Worm (Caenorhabditis elegans) whole organism, L2 larva: Measurements from ENCODE around the gene exc-6.
A peak's percentile ranks its signal among the peaks of the same experiment; 100 is the strongest.

Experiments
- C34F6.9 ChIP-seq: fragments of 150-350 bp; optimal IDR thresholded peaks from 2 replicates; lab custom pipeline; 2014; ENCODE audit warnings: missing biosample characterization, missing genetic modification characterization
- F13H6.1 ChIP-seq: sonication (generic microtip); optimal IDR thresholded peaks from 2 replicates; lab custom pipeline; 2016; ENCODE audit warnings: missing genetic modification characterization, missing compliant biosample characterization
- ZK546.5 ChIP-seq: sonication (generic microtip); optimal IDR thresholded peaks from 2 replicates; lab custom pipeline; 2017; ENCODE audit warnings: missing biosample characterization, missing genetic modification characterization
- alr-1 ChIP-seq: fragments of 150-350 bp; optimal IDR thresholded peaks from 2 replicates; lab custom pipeline; 2014; ENCODE audit warnings: missing biosample characterization, missing genetic modification characterization
- aly-2 ChIP-seq: fragments of 150-350 bp; optimal IDR thresholded peaks from 2 replicates; lab custom pipeline; 2014; ENCODE audit warnings: missing biosample characterization, missing genetic modification characterization
- crh-2 ChIP-seq: sonication (generic microtip); optimal IDR thresholded peaks from 2 replicates; lab custom pipeline; 2017; ENCODE audit warnings: missing biosample characterization, missing genetic modification characterization
- dmd-4 ChIP-seq: sonication (generic microtip); optimal IDR thresholded peaks from 2 replicates; lab custom pipeline; 2017; ENCODE audit warnings: missing biosample characterization, missing genetic modification characterization
- egl-27 ChIP-seq: sonication (generic microtip); optimal IDR thresholded peaks from 3 replicates; lab custom pipeline; 2017; ENCODE audit warnings: missing biosample characterization, missing genetic modification reagents, missing genetic modification characterization
- fos-1 ChIP-seq: fragments of 150-350 bp; optimal IDR thresholded peaks from 2 replicates; lab custom pipeline; 2014; ENCODE audit warnings: missing biosample characterization, missing genetic modification characterization
- gmeb-1 ChIP-seq: fragments of 150-350 bp; optimal IDR thresholded peaks from 2 replicates; lab custom pipeline; 2014; ENCODE audit warnings: missing biosample characterization, missing genetic modification characterization
- lin-11 ChIP-seq: fragments of 150-350 bp; sonication (generic microtip); optimal IDR thresholded peaks from 2 replicates; lab custom pipeline; 2014; ENCODE audit warnings: missing biosample characterization, missing genetic modification characterization, inconsistent platforms, mixed read lengths
- lin-13 ChIP-seq: fragments of 150-350 bp; optimal IDR thresholded peaks from 2 replicates; lab custom pipeline; 2014; ENCODE audit warnings: missing biosample characterization, missing genetic modification reagents, missing genetic modification characterization
- lin-39 ChIP-seq: fragments of 150-350 bp; optimal IDR thresholded peaks from 2 replicates; lab custom pipeline; 2014; ENCODE audit warnings: missing biosample characterization, missing genetic modification reagents, missing genetic modification characterization
- lsy-2 ChIP-seq, 2 experiments: fragments of 150-350 bp in 1 of 2; sonication (generic microtip) in 1 of 2; optimal IDR thresholded peaks; 2 replicates each; lab custom pipeline; 2014 to 2017; ENCODE audit warnings: missing biosample characterization in 2 of 2, missing genetic modification characterization in 2 of 2
- mab-5 ChIP-seq: fragments of 150-350 bp; optimal IDR thresholded peaks from 2 replicates; lab custom pipeline; 2014; ENCODE audit warnings: missing biosample characterization, missing genetic modification characterization
- nhr-11 ChIP-seq: fragments of 150-350 bp; optimal IDR thresholded peaks from 2 replicates; lab custom pipeline; 2014; ENCODE audit warnings: missing biosample characterization, missing genetic modification characterization
- nhr-129 ChIP-seq: fragments of 150-350 bp; optimal IDR thresholded peaks from 2 replicates; lab custom pipeline; 2014; ENCODE audit warnings: missing biosample characterization, missing genetic modification characterization
- nhr-21 ChIP-seq: fragments of 150-350 bp; optimal IDR thresholded peaks from 2 replicates; lab custom pipeline; 2014; ENCODE audit warnings: missing biosample characterization, missing genetic modification characterization
- nhr-23 ChIP-seq: fragments of 150-350 bp; optimal IDR thresholded peaks from 2 replicates; lab custom pipeline; 2014; ENCODE audit warnings: missing biosample characterization, missing genetic modification reagents, missing genetic modification characterization
- nhr-237 ChIP-seq: fragments of 150-350 bp; optimal IDR thresholded peaks from 2 replicates; lab custom pipeline; 2014; ENCODE audit warnings: missing biosample characterization, missing genetic modification characterization
- peb-1 ChIP-seq: fragments of 150-350 bp; optimal IDR thresholded peaks from 2 replicates; lab custom pipeline; 2014; ENCODE audit warnings: missing biosample characterization, missing genetic modification characterization
- sem-4 ChIP-seq: fragments of 150-350 bp; optimal IDR thresholded peaks from 2 replicates; lab custom pipeline; 2014; ENCODE audit warnings: missing biosample characterization, missing genetic modification reagents, missing genetic modification characterization
- skn-1 ChIP-seq: sonication (generic microtip); optimal IDR thresholded peaks from 2 replicates; lab custom pipeline; 2017; ENCODE audit warnings: missing biosample characterization, missing genetic modification characterization
- sma-3 ChIP-seq: sonication (generic microtip); optimal IDR thresholded peaks from 2 replicates; lab custom pipeline; 2016; ENCODE audit warnings: missing genetic modification reagents, missing genetic modification characterization, missing compliant biosample characterization
- sma-9 ChIP-seq, 2 experiments: fragments of 150-350 bp in 1 of 2; sonication (generic microtip) in 1 of 2; optimal IDR thresholded peaks; 2 replicates each; lab custom pipeline; 2014 to 2016; ENCODE audit warnings: missing genetic modification characterization in 2 of 2, mild to moderate bottlenecking in 1 of 2, missing biosample characterization in 1 of 2, missing compliant biosample characterization in 1 of 2, missing genetic modification reagents in 1 of 2, moderate library complexity in 1 of 2
- unc-39 ChIP-seq: fragments of 150-350 bp; optimal IDR thresholded peaks from 2 replicates; lab custom pipeline; 2014; ENCODE audit warnings: missing biosample characterization, missing genetic modification characterization
- unc-55 ChIP-seq: fragments of 150-350 bp; sonication (generic microtip); optimal IDR thresholded peaks from 3 replicates; lab custom pipeline; 2014; ENCODE audit warnings: missing biosample characterization, missing genetic modification reagents, missing genetic modification characterization
- zag-1 ChIP-seq: fragments of 150-350 bp; optimal IDR thresholded peaks from 2 replicates; lab custom pipeline; 2014; ENCODE audit warnings: missing biosample characterization, missing genetic modification characterization
- ztf-1 ChIP-seq: fragments of 200-800 bp; sonication (Bioruptor generic); conservative IDR thresholded peaks from 2 replicates; pipeline ENCODE4 v1.3.6; 2022; ENCODE audit warnings: missing genetic modification characterization, missing compliant biosample characterization

Gene exc-6

ce11 chrIII:1115793-1116516, 12.9 kb downstream of the exc-6 start, which contains the start of the genes F58B6.1 and acsd-1:
TSS of gene F58B6.1 (minus strand) at chrIII:1115925.
TSS of gene acsd-1 (plus strand) at chrIII:1116466.
- TF ChIP-seq fos-1 (tag; lab: Kevin White, UChicago) (peak; percentile 18), gmeb-1 (tag; lab: Kevin White, UChicago) (no peak)

ce11 chrIII:1122239-1122638, 19.2 kb downstream of the exc-6 start:
- TF ChIP-seq unc-39 (tag; lab: Kevin White, UChicago) (no peak), nhr-21 (tag; lab: Kevin White, UChicago) (peak; percentile 17), lin-13 (GFP tag; lab: Kevin White, UChicago) (peak; percentile 35), sma-9 (GFP tag; optimal IDR thresholded peaks at IDR 0.05; lab: Kevin White, UChicago) (peak; percentile 31), sma-9 (tag; optimal IDR thresholded peaks at IDR 0.05; lab: Kevin White, UChicago) (no peak), lsy-2 (tag; optimal IDR thresholded peaks at IDR 0.05; lab: Kevin White, UChicago) (peak in 1 of 2 experiments; percentile 7), crh-2 (tag; lab: Kevin White, UChicago) (peak; percentile 32), gmeb-1 (tag; lab: Kevin White, UChicago) (peak; percentile 11), sma-3 (GFP tag; lab: Kevin White, UChicago) (peak; percentile 23), peb-1 (tag; lab: Kevin White, UChicago) (no peak)
- TF ChIP-seq, all 48 proteins: peak for 7

ce11 chrIII:1125494-1125893, 22.5 kb downstream of the exc-6 start:
- TF ChIP-seq skn-1 (tag; lab: Kevin White, UChicago) (no peak), nhr-11 (tag; lab: Kevin White, UChicago) (no peak)

ce11 chrIII:1131532-1131931, 28.5 kb downstream of the exc-6 start:
- TF ChIP-seq F13H6.1 (tag; lab: Kevin White, UChicago) = peak; percentile 31
- no peak for TF ChIP-seq nhr-129 (tag; lab: Kevin White, UChicago)
- TF ChIP-seq unc-39 (tag; lab: Kevin White, UChicago) = no peak
- no peak for TF ChIP-seq aly-2

ce11 chrIII:1135925-1136324, 32.9 kb downstream of the exc-6 start, which contains the start of gene lgc-46:
TSS of gene lgc-46 (minus strand) at chrIII:1136025.
- TF ChIP-seq sem-4 (tag; lab: Kevin White, UChicago) (no peak), unc-39 (tag; lab: Kevin White, UChicago) (no peak), alr-1 (no peak), ZK546.5 (tag; lab: Kevin White, UChicago) (no peak), egl-27 (tag; lab: Kevin White, UChicago) (no peak), fos-1 (tag; lab: Kevin White, UChicago) (no peak), crh-2 (tag; lab: Kevin White, UChicago) (no peak), zag-1 (tag; lab: Kevin White, UChicago) (no peak), F13H6.1 (tag; lab: Kevin White, UChicago) (no peak), mab-5 (tag; lab: Kevin White, UChicago) (no peak), nhr-23 (no peak), nhr-237 (tag; lab: Kevin White, UChicago) (no peak)

- TF ChIP-seq lsy-2 (tag; optimal IDR thresholded peaks at IDR 0.05; lab: Kevin White, UChicago) (peak in 1 of 2 experiments; percentile 12), C34F6.9 (tag; lab: Kevin White, UChicago) (peak; percentile 29), peb-1 (tag; lab: Kevin White, UChicago) (no peak), sem-4 (tag; lab: Kevin White, UChicago) (peak; percentile 2), lin-11 (tag; lab: Kevin White, UChicago) (no peak), ztf-1 (GFP tag; lab: Robert Waterston, UW) (no peak), unc-55 (GFP tag; lab: Kevin White, UChicago) (peak; percentile 53), lin-39 (tag; lab: Kevin White, UChicago) (no peak), fos-1 (tag; lab: Kevin White, UChicago) (no peak), dmd-4 (tag; lab: Kevin White, UChicago) (no peak), F13H6.1 (tag; lab: Kevin White, UChicago) (no peak), unc-39 (tag; lab: Kevin White, UChicago) (no peak), crh-2 (tag; lab: Kevin White, UChicago) (no peak)
- TF ChIP-seq, all 48 proteins: peak for 4
Observed at ce11 chrIII:1136827-1137378, 33.9 kb downstream of the exc-6 start.
